Worm (Caenorhabditis elegans): ENCODE data around the gene aipr-1.

The aipr-1 gene

DNA sequence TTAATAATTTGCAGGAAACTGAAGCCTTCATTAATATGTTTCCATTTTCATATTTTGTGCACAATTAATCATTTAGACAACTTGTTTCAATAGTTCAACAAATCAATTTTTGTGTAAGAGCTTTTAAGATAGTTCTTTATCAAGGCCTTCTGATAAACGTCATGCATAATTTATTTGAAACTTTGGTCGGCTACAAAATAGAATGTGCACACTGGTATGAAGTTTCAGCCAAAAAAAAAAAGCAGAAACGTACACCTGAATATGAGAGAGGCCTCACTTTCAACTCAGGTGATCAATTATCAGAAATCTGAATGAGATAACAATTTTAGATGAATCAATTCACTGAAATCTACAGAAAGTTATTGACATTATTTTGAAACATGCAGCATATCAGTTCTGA is 20.4 kb upstream of the aipr-1 start (continued):
- peak; percentile 52 for TF ChIP-seq aha-1 (tag)
- no peak for TF ChIP-seq snpc-1.2 (GFP tag; IDR thresholded peaks at IDR 0.05)
- no peak for TF ChIP-seq ZK546.5 (tag; optimal IDR thresholded peaks at IDR 0.05)
- TF ChIP-seq ces-1 (GFP tag; optimal IDR thresholded peaks at IDR 0.05): no peak
- no peak for TF ChIP-seq daf-19 (GFP tag; conservative IDR thresholded peaks at IDR 0.05)
- no peak for TF ChIP-seq F44E2.7 (GFP tag; IDR thresholded peaks at IDR 0.05)
- no peak for TF ChIP-seq ceh-82 (tag; optimal IDR thresholded peaks at IDR 0.05)
- no peak for TF ChIP-seq dpl-1 (GFP tag; optimal IDR thresholded peaks at IDR 0.05)
- TF ChIP-seq zip-2 (tag; optimal IDR thresholded peaks at IDR 0.05): no peak
- no peak for TF ChIP-seq egl-27 (tag; optimal IDR thresholded peaks at IDR 0.05)
- no peak for TF ChIP-seq zfp-3 (GFP tag; conservative IDR thresholded peaks at IDR 0.05)
- TF ChIP-seq dve-1 (tag; optimal IDR thresholded peaks at IDR 0.05; ENCODE audit: insufficient read depth): peak; percentile 40
- peak; percentile 9 for TF ChIP-seq nhr-28 (tag; optimal IDR thresholded peaks at IDR 0.05)
- no peak for TF ChIP-seq ztf-11 (tag; optimal IDR thresholded peaks at IDR 0.05)
- no peak for TF ChIP-seq ama-1 (optimal IDR thresholded peaks at IDR 0.05)
- no peak for TF ChIP-seq lin-29 (GFP tag; IDR thresholded peaks at IDR 0.05)
- no peak for TF ChIP-seq ceh-44 (GFP tag; IDR thresholded peaks at IDR 0.05)
- no peak for TF ChIP-seq set-16 (GFP tag; IDR thresholded peaks at IDR 0.05)
- no peak for TF ChIP-seq mdl-1 (tag; optimal IDR thresholded peaks at IDR 0.05)
- TF ChIP-seq unc-130 (GFP tag; optimal IDR thresholded peaks at IDR 0.05): no peak
- TF ChIP-seq dmd-6 (GFP tag; IDR thresholded peaks at IDR 0.05): peak; percentile 43
- no peak for TF ChIP-seq daf-16 (GFP tag; optimal IDR thresholded peaks at IDR 0.05)
- TF ChIP-seq daf-16 (tag; optimal IDR thresholded peaks at IDR 0.05): peak; percentile 21
- no peak for TF ChIP-seq lim-7 (GFP tag; IDR thresholded peaks at IDR 0.05)
- no peak for TF ChIP-seq lin-1 (GFP tag; IDR thresholded peaks at IDR 0.05)
- TF ChIP-seq lin-13 (GFP tag; optimal IDR thresholded peaks at IDR 0.05): no peak

DNA sequence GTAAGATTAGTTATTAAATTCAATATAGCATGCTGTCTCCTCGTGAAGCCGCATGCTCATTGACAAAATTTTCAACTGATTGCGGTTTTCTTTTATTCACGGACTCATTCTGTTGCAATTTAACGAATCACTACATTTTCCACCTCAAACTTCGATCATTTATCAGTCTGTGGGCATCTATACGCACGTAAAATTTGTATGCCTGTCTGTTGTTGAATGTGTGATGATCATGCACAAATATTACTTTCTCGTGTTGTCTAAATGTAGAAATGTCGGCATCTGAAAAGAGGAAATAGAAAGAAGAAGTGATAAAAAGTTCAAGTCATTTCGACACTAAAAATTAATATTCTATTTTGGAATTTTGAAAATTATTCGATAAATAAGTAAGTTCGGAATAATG is 18.5 kb upstream of the aipr-1 start:
- TF ChIP-seq pqm-1 (tag; optimal IDR thresholded peaks at IDR 0.05): peak; percentile 92
- TF ChIP-seq mdl-1 (tag; optimal IDR thresholded peaks at IDR 0.05): peak in 1 of 2 experiments; percentile 26
- peak; percentile 70 for TF ChIP-seq dmd-6 (GFP tag; IDR thresholded peaks at IDR 0.05)
- TF ChIP-seq hlh-30 (tag; optimal IDR thresholded peaks at IDR 0.05; ENCODE audit: insufficient read depth): peak; percentile 51
- 0 out of 2 replicates have a peak, but pooled peaks have one; percentile 10 for TF ChIP-seq php-3 (GFP tag; IDR thresholded peaks at IDR 0.05)
- peak; percentile 74 for TF ChIP-seq nhr-28 (tag; optimal IDR thresholded peaks at IDR 0.05)
- TF ChIP-seq daf-16 (GFP tag; optimal IDR thresholded peaks at IDR 0.05): no peak
- peak; percentile 84 for TF ChIP-seq daf-16 (tag; optimal IDR thresholded peaks at IDR 0.05)
- TF ChIP-seq saeg-2 (GFP tag; IDR thresholded peaks at IDR 0.05): no peak
- peak; percentile 19 for TF ChIP-seq mep-1 (tag; optimal IDR thresholded peaks at IDR 0.05)
- TF ChIP-seq hif-1 (tag; optimal IDR thresholded peaks at IDR 0.05): peak in 1 of 2 experiments; percentile 21
- peak; percentile 44 for TF ChIP-seq hlh-11 (tag; optimal IDR thresholded peaks at IDR 0.05)
- peak; percentile 75 for TF ChIP-seq dve-1 (tag; optimal IDR thresholded peaks at IDR 0.05; ENCODE audit: insufficient read depth)
- no peak for TF ChIP-seq ceh-44 (GFP tag; IDR thresholded peaks at IDR 0.05)
- no peak for TF ChIP-seq T26A8.4 (GFP tag; IDR thresholded peaks at IDR 0.05)
- no peak for TF ChIP-seq unc-39 (tag; optimal IDR thresholded peaks at IDR 0.05)
- TF ChIP-seq D1046.2 (GFP tag; IDR thresholded peaks at IDR 0.05): no peak

DNA sequence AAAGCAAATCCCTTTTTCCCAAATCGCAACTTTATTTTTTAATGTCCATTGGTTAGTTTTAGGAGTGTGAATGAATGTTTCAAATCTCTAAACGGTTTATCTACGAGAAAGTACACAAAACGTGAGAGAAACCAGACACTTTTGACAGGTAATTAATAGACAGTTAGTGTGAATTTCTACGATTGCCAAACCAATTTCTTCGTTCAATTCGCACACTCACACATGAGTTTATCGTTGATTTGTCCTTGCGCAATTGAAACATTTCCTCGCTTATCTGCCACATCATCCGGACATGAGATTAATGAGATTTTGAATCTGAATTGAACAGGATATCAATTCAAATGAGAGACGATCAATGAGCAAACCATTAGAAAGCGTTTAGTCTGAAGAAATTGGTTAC is 16.2 kb upstream of the aipr-1 start:
- TF ChIP-seq ztf-7 (tag; optimal IDR thresholded peaks at IDR 0.05) (no peak), jun-1 (tag; optimal IDR thresholded peaks at IDR 0.05) (no peak), R02D3.7 (tag; optimal IDR thresholded peaks at IDR 0.05) (no peak)
